Worm (Caenorhabditis elegans): ENCODE results near the gene srbc-31.
"Not testable (repeated sequence)": the region's sequence is repeated elsewhere in the genome, so short reads cannot be mapped to it uniquely, and the experiment has no call there.

srbc-31 gene

ce11 chrV:3477496-3477895, at the start of gene srbc-31:
srbc-31 (minus strand) TSS chrV:3477596.
- TF ChIP-seq unc-62 (GFP tag; optimal IDR thresholded peaks at IDR 0.05): no peak

ce11 chrV:3526882-3527281, 49.5 kb upstream of the srbc-31 start, which contains the start of gene str-260:
str-260 (plus strand) TSS chrV:3527182.
- TF ChIP-seq unc-62 (GFP tag; optimal IDR thresholded peaks at IDR 0.05): no peak

ce11 chrV:3524970-3525369, 47.6 kb upstream of the srbc-31 start, which contains the start of gene T24A6.7:
T24A6.7 (plus strand) TSS chrV:3525270.
- no peak for TF ChIP-seq unc-62 (GFP tag; optimal IDR thresholded peaks at IDR 0.05)

- TF ChIP-seq unc-62 (GFP tag; optimal IDR thresholded peaks at IDR 0.05): no peak
Measured at ce11 chrV:3523262-3523661, 45.9 kb upstream of the srbc-31 start, which contains the start of gene irg-1. irg-1 (plus strand) TSS chrV:3523587.

- TF ChIP-seq unc-62 (GFP tag; optimal IDR thresholded peaks at IDR 0.05): no peak
Measured at ce11 chrV:3517889-3518288, 40.5 kb upstream of the srbc-31 start, which contains the start of gene str-227. str-227 (plus strand) TSS chrV:3518189.

ce11 chrV:3512381-3512780, 35.0 kb upstream of the srbc-31 start, which contains the start of gene str-226:
str-226 (plus strand) TSS chrV:3512681.
- no peak for TF ChIP-seq unc-62 (GFP tag; optimal IDR thresholded peaks at IDR 0.05)

- no peak for TF ChIP-seq unc-62 (GFP tag; optimal IDR thresholded peaks at IDR 0.05)
Measured at ce11 chrV:3509878-3510277, 32.5 kb upstream of the srbc-31 start, which contains the start of gene str-228. str-228 (plus strand) TSS chrV:3510178.

- TF ChIP-seq unc-62 (GFP tag; optimal IDR thresholded peaks at IDR 0.05): no peak
Measured at ce11 chrV:3507691-3508090, 30.3 kb upstream of the srbc-31 start, which contains the start of gene str-225. str-225 (plus strand) TSS chrV:3507822.

- not testable (repeated sequence) for TF ChIP-seq unc-62 (GFP tag; optimal IDR thresholded peaks at IDR 0.05)
Measured at ce11 chrV:3506252-3506651, 28.9 kb upstream of the srbc-31 start, which contains the start of gene ugt-64. ugt-64 (minus strand) TSS chrV:3506352.

ce11 chrV:3505745-3506144, 28.3 kb upstream of the srbc-31 start:
- TF ChIP-seq unc-62 (GFP tag; optimal IDR thresholded peaks at IDR 0.05): no peak

- no peak for TF ChIP-seq unc-62 (GFP tag; optimal IDR thresholded peaks at IDR 0.05)
Measured at ce11 chrV:3502038-3502437, 24.6 kb upstream of the srbc-31 start, which contains the start of the genes C07G3.8 and C07G3.10. C07G3.8 (minus strand) TSS chrV:3502138. C07G3.10 (plus strand) TSS chrV:3502307.

ce11 chrV:3496880-3497279, 19.5 kb upstream of the srbc-31 start, which contains the start of gene C07G3.15:
C07G3.15 (minus strand) TSS chrV:3496980.
- TF ChIP-seq unc-62 (GFP tag; optimal IDR thresholded peaks at IDR 0.05): no peak

ce11 chrV:3490435-3490834, 13.0 kb upstream of the srbc-31 start, which contains the start of gene srbc-36:
srbc-36 (minus strand) TSS chrV:3490535.
- no peak for TF ChIP-seq unc-62 (GFP tag; optimal IDR thresholded peaks at IDR 0.05)

ce11 chrV:3486857-3487256, 9.5 kb upstream of the srbc-31 start, which contains the start of gene srbc-32:
srbc-32 (minus strand) TSS chrV:3486957.
- no peak for TF ChIP-seq unc-62 (GFP tag; optimal IDR thresholded peaks at IDR 0.05)

ce11 chrV:3484702-3485101, 7.3 kb upstream of the srbc-31 start, which contains the start of gene srbc-33:
srbc-33 (minus strand) TSS chrV:3484802.
- no peak for TF ChIP-seq unc-62 (GFP tag; optimal IDR thresholded peaks at IDR 0.05)

ce11 chrV:3482550-3483002, 5.2 kb upstream of the srbc-31 start, which contains the start of gene lys-7:
lys-7 (minus strand) TSS chrV:3482600.
- no peak for TF ChIP-seq unc-62 (GFP tag; optimal IDR thresholded peaks at IDR 0.05)

- no peak for TF ChIP-seq unc-62 (GFP tag; optimal IDR thresholded peaks at IDR 0.05)
Measured at ce11 chrV:3480346-3480745, 3.0 kb upstream of the srbc-31 start, which contains the start of gene srbc-30. srbc-30 (minus strand) TSS chrV:3480446.
